Worm (Caenorhabditis elegans) whole organism, L2 larva: ENCODE measurements around the gene prmt-5.
"Not testable (repeated sequence)": the region's sequence is repeated elsewhere in the genome, so short reads cannot be mapped to it uniquely, and the experiment has no call there.

ENCODE experiments used
- ama-1 ChIP-seq: fragments of 150-350 bp; optimal IDR thresholded peaks from 2 replicates; lab custom pipeline; 2018; ENCODE audit warnings: inconsistent platforms
- egl-27 ChIP-seq: sonication (generic microtip); optimal IDR thresholded peaks from 3 replicates; lab custom pipeline; 2017; ENCODE audit warnings: missing biosample characterization, missing genetic modification reagents, missing genetic modification characterization
- elt-3 ChIP-seq: sonication (generic microtip); optimal IDR thresholded peaks from 2 replicates; lab custom pipeline; 2017; ENCODE audit warnings: missing biosample characterization, missing genetic modification characterization
- lin-11 ChIP-seq: fragments of 150-350 bp; sonication (generic microtip); optimal IDR thresholded peaks from 2 replicates; lab custom pipeline; 2014; ENCODE audit warnings: missing biosample characterization, missing genetic modification characterization, inconsistent platforms, mixed read lengths
- lin-39 ChIP-seq: fragments of 150-350 bp; optimal IDR thresholded peaks from 2 replicates; lab custom pipeline; 2014; ENCODE audit warnings: missing biosample characterization, missing genetic modification reagents, missing genetic modification characterization
- lsy-2 ChIP-seq, 2 experiments: fragments of 150-350 bp in 1 of 2; sonication (generic microtip) in 1 of 2; optimal IDR thresholded peaks; 2 replicates each; lab custom pipeline; 2014 to 2017; ENCODE audit warnings: missing biosample characterization in 2 of 2, missing genetic modification characterization in 2 of 2
- nhr-23 ChIP-seq: fragments of 150-350 bp; optimal IDR thresholded peaks from 2 replicates; lab custom pipeline; 2014; ENCODE audit warnings: missing biosample characterization, missing genetic modification reagents, missing genetic modification characterization
- snpc-4 ChIP-seq: fragments of 150-350 bp; optimal IDR thresholded peaks from 2 replicates; lab custom pipeline; 2014; ENCODE audit warnings: missing biosample characterization, missing genetic modification characterization
- zag-1 ChIP-seq: fragments of 150-350 bp; optimal IDR thresholded peaks from 2 replicates; lab custom pipeline; 2014; ENCODE audit warnings: missing biosample characterization, missing genetic modification characterization

ce11 chrIII:5211137-5211648 lies 19.2 kb upstream of the prmt-5 start:
- not testable (repeated sequence) for TF ChIP-seq lin-39; snpc-4 (tag; lab: Kevin White, UChicago); lin-11 (tag; lab: Kevin White, UChicago); nhr-23; ama-1 (lab: Kevin White, UChicago); elt-3 (tag; lab: Kevin White, UChicago); zag-1
- TF ChIP-seq egl-27 (tag; lab: Kevin White, UChicago) (peak; percentile 7), lsy-2 (tag; optimal IDR thresholded peaks at IDR 0.05; lab: Kevin White, UChicago) (peak in 1 of 2 experiments; percentile 58)
